Fruit fly (Drosophila melanogaster): ENCODE measurements around the gene CG7148.

The CG7148 gene

DNA sequence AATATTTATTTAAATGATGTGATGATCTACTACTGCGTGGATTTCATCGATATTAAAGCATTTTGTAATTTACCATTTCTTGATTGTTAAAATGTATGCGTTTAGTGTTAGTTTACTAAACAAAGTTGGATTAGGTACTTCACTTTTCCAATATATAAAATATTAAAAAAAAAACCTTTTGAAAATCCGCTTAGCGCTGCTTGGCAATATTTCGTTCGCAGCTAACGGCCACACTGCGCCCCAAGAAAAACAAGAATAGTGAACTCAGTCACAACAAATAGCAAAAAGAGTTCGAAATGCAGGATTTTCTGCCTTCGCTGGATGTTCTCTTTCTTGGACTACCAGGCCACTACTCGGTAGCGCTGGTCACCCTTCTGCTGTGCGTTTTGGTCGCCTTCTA lies 8.8 kb downstream of the CG7148 start, which contains the start of gene CG7407 (continued):
- TF ChIP-seq CG17385 (GFP tag; optimal IDR thresholded peaks at IDR 0.05) = no peak
- peak; percentile 0 for TF ChIP-seq Lhr (GFP tag; optimal IDR thresholded peaks at IDR 0.05)
- no peak for TF ChIP-seq hb (GFP tag; IDR thresholded peaks at IDR 0.05; ENCODE audit: partially characterized antibody)
- no peak for TF ChIP-seq CG1233 (GFP tag; optimal IDR thresholded peaks at IDR 0.05)
- no peak for TF ChIP-seq lilli (GFP tag; optimal IDR thresholded peaks at IDR 0.05)
- no peak for TF ChIP-seq Poxn (GFP tag; IDR thresholded peaks at IDR 0.05)
- TF ChIP-seq CG10431 (GFP tag; optimal IDR thresholded peaks at IDR 0.05) = no peak
- TF ChIP-seq CG3281 (GFP tag; optimal IDR thresholded peaks at IDR 0.05) = no peak
- TF ChIP-seq gsb-n (tag; optimal IDR thresholded peaks at IDR 0.05) = no peak
- no peak for TF ChIP-seq nerfin-1 (tag; optimal IDR thresholded peaks at IDR 0.05)
- TF ChIP-seq gcm2 (GFP tag; optimal IDR thresholded peaks at IDR 0.05) = no peak
- TF ChIP-seq p53 (GFP tag; optimal IDR thresholded peaks at IDR 0.05) = no peak
- TF ChIP-seq btn (GFP tag; optimal IDR thresholded peaks at IDR 0.05) = no peak
- no peak for TF ChIP-seq Tbp (GFP tag; optimal IDR thresholded peaks at IDR 0.05)
- TF ChIP-seq CG10979 (tag; optimal IDR thresholded peaks at IDR 0.05) = no peak
- no peak for TF ChIP-seq ken (GFP tag; IDR thresholded peaks at IDR 0.05)
- no peak for TF ChIP-seq CG17829 (tag; optimal IDR thresholded peaks at IDR 0.05)
- TF ChIP-seq CG4617 (GFP tag; optimal IDR thresholded peaks at IDR 0.05; ENCODE audit: borderline replicate concordance) = peak; percentile 27
- no peak for TF ChIP-seq CG17912 (GFP tag; optimal IDR thresholded peaks at IDR 0.05)
- TF ChIP-seq CG3838 (GFP tag; optimal IDR thresholded peaks at IDR 0.05) = no peak
- no peak for TF ChIP-seq z (GFP tag; IDR thresholded peaks at IDR 0.05)
- peak; percentile 42 for TF ChIP-seq YL-1 (GFP tag; optimal IDR thresholded peaks at IDR 0.05)
- TF ChIP-seq Taf1 (GFP tag; IDR thresholded peaks at IDR 0.05) = no peak
- no peak for TF ChIP-seq CG8765 (GFP tag; IDR thresholded peaks at IDR 0.05)
- no peak for TF ChIP-seq Hr3 (GFP tag; optimal IDR thresholded peaks at IDR 0.05)
- no peak for TF ChIP-seq sug (tag; optimal IDR thresholded peaks at IDR 0.05)
- TF ChIP-seq CG11093 (GFP tag; IDR thresholded peaks at IDR 0.05) = no peak
- no peak for TF ChIP-seq CG13296 (GFP tag; optimal IDR thresholded peaks at IDR 0.05)
- no peak for TF ChIP-seq CG11504 (tag; optimal IDR thresholded peaks at IDR 0.05)
- TF ChIP-seq Elba2 (GFP tag; optimal IDR thresholded peaks at IDR 0.05) = no peak
- TF ChIP-seq ftz-f1 (GFP tag; optimal IDR thresholded peaks at IDR 0.05) = peak; percentile 44
- TF ChIP-seq CG1647 (GFP tag; optimal IDR thresholded peaks at IDR 0.05) = no peak
- TF ChIP-seq CG18262 (tag; optimal IDR thresholded peaks at IDR 0.05) = no peak
- TF ChIP-seq CG18599 (GFP tag; optimal IDR thresholded peaks at IDR 0.05) = no peak
- no peak for TF ChIP-seq fd64A (GFP tag; optimal IDR thresholded peaks at IDR 0.05)
- no peak for TF ChIP-seq CG14050 (GFP tag; IDR thresholded peaks at IDR 0.05)
- no peak for TF ChIP-seq ato (GFP tag; IDR thresholded peaks at IDR 0.05; ENCODE audit: partially characterized antibody)
- no peak for TF ChIP-seq gem (tag; optimal IDR thresholded peaks at IDR 0.05)
- no peak for TF ChIP-seq CG7556 (GFP tag; optimal IDR thresholded peaks at IDR 0.05)
- no peak for TF ChIP-seq pnt (GFP tag; optimal IDR thresholded peaks at IDR 0.05)
- no peak for TF ChIP-seq CG11696 (GFP tag; IDR thresholded peaks at IDR 0.05)
- TF ChIP-seq Xrp1 (GFP tag; IDR thresholded peaks at IDR 0.05) = no peak
- TF ChIP-seq dpn (GFP tag; optimal IDR thresholded peaks at IDR 0.05) = no peak
- TF ChIP-seq pros (GFP tag; optimal IDR thresholded peaks at IDR 0.05) = no peak
- no peak for TF ChIP-seq CG7357 (GFP tag; IDR thresholded peaks at IDR 0.05)
- TF ChIP-seq Myb (GFP tag; optimal IDR thresholded peaks at IDR 0.05) = no peak
- TF ChIP-seq CG4854 (GFP tag; optimal IDR thresholded peaks at IDR 0.05) = no peak
- peak; percentile 57 for TF ChIP-seq Dp (GFP tag; optimal IDR thresholded peaks at IDR 0.05)
- peak; percentile 52 for TF ChIP-seq stwl (tag; optimal IDR thresholded peaks at IDR 0.05)
- TF ChIP-seq Dll (GFP tag; IDR thresholded peaks at IDR 0.05; ENCODE audit: partially characterized antibody) = no peak
- TF ChIP-seq CG18619 (GFP tag; optimal IDR thresholded peaks at IDR 0.05) = no peak
- TF ChIP-seq CG11560 (tag; IDR thresholded peaks at IDR 0.05) = no peak
